Fruit fly (Drosophila melanogaster) whole organism, embryonic: ENCODE measurements around the gene CG14229.

ENCODE experiments used
- Atf3 ChIP-seq: fragments of 200-800 bp; sonication (Bioruptor generic); optimal IDR thresholded peaks from 3 replicates; lab custom pipeline; 2016; ENCODE audit warnings: missing biosample characterization, missing genetic modification characterization
- CG11398 ChIP-seq: fragments of 200-800 bp; sonication (Bioruptor generic); optimal IDR thresholded peaks from 2 replicates; lab custom pipeline; 2016; ENCODE audit warnings: missing biosample characterization, missing genetic modification characterization
- Oaz ChIP-seq: fragments of 200-800 bp; sonication (Bioruptor generic); IDR thresholded peaks from 2 replicates; pipeline ENCODE4 v1.3.6; 2022; ENCODE audit warnings: missing biosample characterization, missing genetic modification characterization
- gcm2 ChIP-seq: fragments of 200-800 bp; sonication (Bioruptor generic); optimal IDR thresholded peaks from 2 replicates; lab custom pipeline; 2016; ENCODE audit warnings: missing biosample characterization, missing genetic modification characterization
- repo ChIP-seq: fragments of 200-800 bp; sonication (Bioruptor generic); optimal IDR thresholded peaks from 2 replicates; lab custom pipeline; 2016; ENCODE audit warnings: missing biosample characterization, missing genetic modification characterization

dm6 chrX:19665684-19666141, 29.3 kb downstream of the CG14229 start:
- TF ChIP-seq repo (GFP tag; lab: Kevin White, UChicago): no peak
- TF ChIP-seq CG11398 (GFP tag; lab: Kevin White, UChicago): no peak
- TF ChIP-seq gcm2: no peak
- no peak for TF ChIP-seq Atf3 (GFP tag; lab: Kevin White, UChicago)
- TF ChIP-seq Oaz (GFP tag; lab: Robert Waterston, UW): no peak
